In the genomic region with DNA sequence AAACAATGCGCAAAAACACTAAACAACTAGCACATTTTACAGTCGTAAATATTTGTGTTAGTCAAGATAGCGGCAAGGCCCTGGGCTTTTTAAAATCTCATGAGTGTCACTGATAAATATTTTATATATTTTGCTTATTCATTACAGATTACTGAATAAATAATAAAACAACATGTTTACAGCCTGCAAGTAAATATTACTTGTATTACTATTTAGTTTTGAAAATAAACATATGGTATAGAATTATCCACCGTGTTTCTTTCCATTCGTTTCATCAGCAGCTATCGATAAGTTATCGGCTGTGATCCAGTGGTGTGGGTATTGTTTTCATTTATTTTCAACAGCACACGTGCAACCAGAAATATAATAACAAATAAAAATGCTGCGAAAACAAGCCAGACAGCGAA, we compare ENCODE assay signal across 1 fruit fly cellular context.
TF ChIP-seq lines count a peak whose summit lies in the region.

A gene (minus strand): TSS at position 50 of the 407 bp plus-strand sequence.
A gene (plus strand): TSS at position 320 of the 407 bp plus-strand sequence.

TF ChIP-seq in whole organism, embryonic, 481 proteins besides CTCF, POLR2A, EP300 and RAD21 (continued from another document):
- TF ChIP-seq repo (GFP tag; optimal IDR thresholded peaks at IDR 0.05; lab: Kevin White, UChicago) (no peak), wor (GFP tag; IDR thresholded peaks at IDR 0.05; lab: Robert Waterston, UW) (no peak), grau (tag; optimal IDR thresholded peaks at IDR 0.05; lab: Kevin White, UChicago) (peak; percentile 32), CG10366 (GFP tag; IDR thresholded peaks at IDR 0.05; lab: Robert Waterston, UW) (no peak), CG3995 (GFP tag; optimal IDR thresholded peaks at IDR 0.05; lab: Kevin White, UChicago) (peak; percentile 57), Bgb (GFP tag; IDR thresholded peaks at IDR 0.05; lab: Robert Waterston, UW; ENCODE audit: partially characterized antibody) (peak; percentile 60), Adf1 (GFP tag; IDR thresholded peaks at IDR 0.05; lab: Robert Waterston, UW) (no peak), CG4617 (GFP tag; optimal IDR thresholded peaks at IDR 0.05; lab: Kevin White, UChicago; ENCODE audit: borderline replicate concordance) (peak; percentile 60), CG4854 (GFP tag; optimal IDR thresholded peaks at IDR 0.05; lab: Kevin White, UChicago) (no peak), D19B (GFP tag; optimal IDR thresholded peaks at IDR 0.05; lab: Kevin White, UChicago) (no peak), gcm (GFP tag; optimal IDR thresholded peaks at IDR 0.05; lab: Kevin White, UChicago) (no peak), pfk (GFP tag; optimal IDR thresholded peaks at IDR 0.05; lab: Kevin White, UChicago) (peak; percentile 94), CG34422 (GFP tag; IDR thresholded peaks at IDR 0.05; lab: Robert Waterston, UW) (peak; percentile 37; the same call in 1 of the 3 replicates), CG13894 (tag; optimal IDR thresholded peaks at IDR 0.05; lab: Kevin White, UChicago) (no peak), crol (GFP tag; IDR thresholded peaks at IDR 0.05; lab: Robert Waterston, UW) (no peak), Sry-β (GFP tag; optimal IDR thresholded peaks at IDR 0.05; lab: Kevin White, UChicago) (no peak), lilli (GFP tag; optimal IDR thresholded peaks at IDR 0.05; lab: Kevin White, UChicago) (peak; percentile 29), CG12071 (GFP tag; optimal IDR thresholded peaks at IDR 0.05; lab: Kevin White, UChicago) (no peak), pros (GFP tag; optimal IDR thresholded peaks at IDR 0.05; lab: Kevin White, UChicago) (no peak), Scr (GFP tag; IDR thresholded peaks at IDR 0.05; lab: Robert Waterston, UW; ENCODE audit: partially characterized antibody) (peak; percentile 66), CG3726 (GFP tag; IDR thresholded peaks at IDR 0.05; lab: Robert Waterston, UW) (no peak), CG7271 (tag; optimal IDR thresholded peaks at IDR 0.05; lab: Kevin White, UChicago) (no peak), ase (GFP tag; IDR thresholded peaks at IDR 0.05; lab: Robert Waterston, UW) (no peak), E2f2 (GFP tag; IDR thresholded peaks at IDR 0.05; lab: Robert Waterston, UW) (peak; percentile 45; the same call in 1 of the 2 replicates), exex (tag; optimal IDR thresholded peaks at IDR 0.05; lab: Kevin White, UChicago) (no peak), sqz (GFP tag; optimal IDR thresholded peaks at IDR 0.05; lab: Kevin White, UChicago) (no peak), tin (GFP tag; optimal IDR thresholded peaks at IDR 0.05; lab: Kevin White, UChicago) (no peak), Elba2 (GFP tag; optimal IDR thresholded peaks at IDR 0.05; lab: Kevin White, UChicago) (no peak), CG8359 (GFP tag; optimal IDR thresholded peaks at IDR 0.05; lab: Kevin White, UChicago; ENCODE audit: borderline replicate concordance) (no peak), pzg (GFP tag; optimal IDR thresholded peaks at IDR 0.05; lab: Kevin White, UChicago) (peak; percentile 47), mam (GFP tag; optimal IDR thresholded peaks at IDR 0.05; lab: Kevin White, UChicago) (no peak), CG16813 (GFP tag; IDR thresholded peaks at IDR 0.05; lab: Robert Waterston, UW; ENCODE audit: partially characterized antibody) (peak; percentile 58; the same call in 2 of the 3 replicates), CG9727 (GFP tag; optimal IDR thresholded peaks at IDR 0.05; lab: Kevin White, UChicago) (no peak), CG34376 (GFP tag; optimal IDR thresholded peaks at IDR 0.05; lab: Kevin White, UChicago) (no peak), Rx (GFP tag; IDR thresholded peaks at IDR 0.05; lab: Robert Waterston, UW) (no peak), CG10959 (GFP tag; IDR thresholded peaks at IDR 0.05; lab: Robert Waterston, UW) (no peak), al (GFP tag; IDR thresholded peaks at IDR 0.05; lab: Robert Waterston, UW) (no peak)
